Worm (Caenorhabditis elegans): ENCODE results near the gene sdz-8.

sdz-8 gene

DNA sequence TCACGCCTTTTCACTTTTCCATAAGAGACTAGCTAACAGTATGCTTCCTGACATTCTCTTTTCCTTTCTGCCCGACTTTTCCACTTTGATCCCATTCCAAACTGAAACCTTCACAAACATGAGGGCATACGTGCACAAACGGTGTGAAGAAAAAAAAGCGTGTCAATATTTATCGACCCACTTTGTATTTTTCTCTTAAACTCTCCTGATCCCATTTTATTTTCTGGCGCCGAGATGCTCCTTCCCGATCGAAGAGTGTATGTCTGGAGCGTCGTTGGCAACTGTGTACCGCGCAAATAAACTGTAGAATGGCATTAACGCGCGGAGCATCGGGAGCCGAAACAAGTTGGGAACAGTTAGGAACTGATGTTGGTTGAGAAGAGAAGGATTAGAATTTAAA, 13.6 kb upstream of the sdz-8 start:
- TF ChIP-seq hlh-4 (tag; optimal IDR thresholded peaks at IDR 0.05): no peak
- no peak for TF ChIP-seq hpl-2 (GFP tag; optimal IDR thresholded peaks at IDR 0.05)
- no peak for TF ChIP-seq grh-1 (GFP tag; IDR thresholded peaks at IDR 0.05)
- TF ChIP-seq tbx-2 (tag; optimal IDR thresholded peaks at IDR 0.05): peak; percentile 58
- no peak for TF ChIP-seq ceh-63 (GFP tag; optimal IDR thresholded peaks at IDR 0.05)
- no peak for TF ChIP-seq sup-37 (GFP tag; optimal IDR thresholded peaks at IDR 0.05)
- peak; percentile 65 for TF ChIP-seq nhr-77 (tag; optimal IDR thresholded peaks at IDR 0.05)
- peak; percentile 45 to 57 for TF ChIP-seq egl-27 (tag; optimal IDR thresholded peaks at IDR 0.05)
- TF ChIP-seq pax-3 (tag; optimal IDR thresholded peaks at IDR 0.05): no peak
- TF ChIP-seq lin-35 (GFP tag; optimal IDR thresholded peaks at IDR 0.05): no peak
- peak; percentile 48 for TF ChIP-seq lin-14 (GFP tag; optimal IDR thresholded peaks at IDR 0.05)
- no peak for TF ChIP-seq jun-1 (tag; optimal IDR thresholded peaks at IDR 0.05)
- no peak for TF ChIP-seq aha-1 (tag; optimal IDR thresholded peaks at IDR 0.05)
- TF ChIP-seq lin-13 (GFP tag; optimal IDR thresholded peaks at IDR 0.05): no peak
- TF ChIP-seq nhr-71 (tag; optimal IDR thresholded peaks at IDR 0.05): peak; percentile 36
- TF ChIP-seq nhr-20 (tag; optimal IDR thresholded peaks at IDR 0.05): peak; percentile 36
- TF ChIP-seq efl-1 (optimal IDR thresholded peaks at IDR 0.05): no peak
- TF ChIP-seq efl-1 (GFP tag; optimal IDR thresholded peaks at IDR 0.05 in 1 of 2): peak in 1 of 2 experiments; percentile 58
- peak in 1 of 2 experiments; percentile 21 for TF ChIP-seq lsy-2 (tag; optimal IDR thresholded peaks at IDR 0.05)
- no peak for TF ChIP-seq tlp-1 (tag; optimal IDR thresholded peaks at IDR 0.05)
- no peak for TF ChIP-seq alr-1 (tag; optimal IDR thresholded peaks at IDR 0.05; ENCODE audit: borderline replicate concordance)
- TF ChIP-seq dpl-1 (GFP tag; optimal IDR thresholded peaks at IDR 0.05): no peak
- no peak for TF ChIP-seq F16B12.6 (tag; optimal IDR thresholded peaks at IDR 0.05)
- peak in 1 of 2 experiments; percentile 25 for TF ChIP-seq mdl-1 (tag; optimal IDR thresholded peaks at IDR 0.05)
- no peak for TF ChIP-seq unc-130 (tag; optimal IDR thresholded peaks at IDR 0.05)
- no peak for TF ChIP-seq ceh-8 (GFP tag; optimal IDR thresholded peaks at IDR 0.05)

ce11 chrV:11528633-11529327, 12.8 kb upstream of the sdz-8 start:
- peak in 1 of 2 experiments; percentile 7 for TF ChIP-seq mdl-1 (tag; optimal IDR thresholded peaks at IDR 0.05)
- TF ChIP-seq tbx-2 (tag; optimal IDR thresholded peaks at IDR 0.05): no peak
- TF ChIP-seq snu-23 (GFP tag; optimal IDR thresholded peaks at IDR 0.05): peak; percentile 21
- TF ChIP-seq lin-14 (GFP tag; optimal IDR thresholded peaks at IDR 0.05): peak; percentile 33
- TF ChIP-seq nhr-85 (tag): peak; percentile 76
- no peak for TF ChIP-seq ceh-63 (GFP tag; optimal IDR thresholded peaks at IDR 0.05)
- TF ChIP-seq dsc-1 (tag; optimal IDR thresholded peaks at IDR 0.05): peak; percentile 57

ce11 chrV:11527531-11527930, 11.5 kb upstream of the sdz-8 start, which contains the start of gene ccch-1:
ccch-1 (plus strand) TSS chrV:11527831.
- no peak for TF ChIP-seq egl-13 (tag; optimal IDR thresholded peaks at IDR 0.05)
- TF ChIP-seq efl-1 (optimal IDR thresholded peaks at IDR 0.05): no peak
- TF ChIP-seq efl-1 (GFP tag; optimal IDR thresholded peaks at IDR 0.05 in 1 of 2): peak in 1 of 2 experiments; percentile 80
- no peak for TF ChIP-seq ceh-63 (GFP tag; optimal IDR thresholded peaks at IDR 0.05)

- TF ChIP-seq lir-3 (tag; optimal IDR thresholded peaks at IDR 0.05; ENCODE audit: poor library complexity) (no peak), nhr-20 (tag; optimal IDR thresholded peaks at IDR 0.05) (no peak), aha-1 (tag; optimal IDR thresholded peaks at IDR 0.05) (no peak), lin-35 (GFP tag; optimal IDR thresholded peaks at IDR 0.05) (no peak), pag-3 (tag; optimal IDR thresholded peaks at IDR 0.05; ENCODE audit: borderline replicate concordance, insufficient read depth) (no peak), nhr-12 (tag; optimal IDR thresholded peaks at IDR 0.05) (no peak), pqm-1 (tag; optimal IDR thresholded peaks at IDR 0.05) (no peak), aly-2 (tag; optimal IDR thresholded peaks at IDR 0.05) (no peak), jun-1 (tag; optimal IDR thresholded peaks at IDR 0.05) (no peak), nhr-90 (tag; optimal IDR thresholded peaks at IDR 0.05; ENCODE audit: poor library complexity) (no peak), nhr-76 (tag; optimal IDR thresholded peaks at IDR 0.05) (no peak), isw-1 (GFP tag; IDR thresholded peaks at IDR 0.05) (no peak), ceh-82 (tag; optimal IDR thresholded peaks at IDR 0.05) (no peak), xbp-1 (tag; optimal IDR thresholded peaks at IDR 0.05) (no peak)
These were observed 11.0 kb upstream of the sdz-8 start for ce11 chrV:11526927-11527491.

Measured in whole organism, L1 larva.